Fruit fly (Drosophila melanogaster) whole organism, wandering third instar larva: ENCODE measurements around the gene CG42788.

Experiments
- Dfd ChIP-seq: fragments of >200 bp; optimal IDR thresholded peaks from 2 replicates; lab custom pipeline; 2017; ENCODE audit warnings: missing biosample characterization, missing genetic modification characterization
- Hnf4 ChIP-seq: fragments of 200-800 bp; sonication (Bioruptor generic); optimal IDR thresholded peaks from 2 replicates; lab custom pipeline; 2016; ENCODE audit warnings: missing biosample characterization, mild to moderate bottlenecking, missing genetic modification characterization
- N ChIP-seq: fragments of >200 bp; optimal IDR thresholded peaks from 2 replicates; lab custom pipeline; 2018; ENCODE audit warnings: missing biosample characterization, missing external identifiers, missing genetic modification characterization
- sage ChIP-seq: fragments of 200-800 bp; sonication (Bioruptor generic); optimal IDR thresholded peaks from 2 replicates; lab custom pipeline; 2016; ENCODE audit warnings: missing biosample characterization, mild to moderate bottlenecking, missing genetic modification characterization

Gene CG42788

DNA sequence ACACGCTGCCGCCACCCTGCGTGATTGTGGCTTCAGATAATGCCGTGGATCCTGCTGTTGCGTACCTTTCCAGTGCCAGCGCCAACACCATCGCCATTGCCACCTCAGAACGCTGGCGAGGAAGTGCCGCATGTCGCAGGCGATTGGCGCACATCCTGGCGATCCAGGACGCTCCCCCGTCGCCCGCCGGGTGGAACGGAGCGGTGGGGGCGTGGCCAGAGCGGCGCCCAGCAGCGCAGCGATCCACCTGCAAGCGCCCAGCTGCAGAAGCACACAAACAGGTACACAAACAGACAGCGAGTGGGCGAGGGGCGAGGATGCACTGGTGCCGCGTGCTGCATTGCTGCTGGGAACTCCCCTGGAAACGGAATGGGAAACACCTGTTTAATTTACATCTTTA, 74.5 kb downstream of the CG42788 start:
- TF ChIP-seq sage (GFP tag; lab: Kevin White, UChicago), result no peak
- no peak for TF ChIP-seq N (GFP tag; lab: Kevin White, UChicago)
- peak; percentile 97 for TF ChIP-seq Dfd (GFP tag; lab: Kevin White, UChicago)
- TF ChIP-seq Hnf4 (GFP tag; lab: Kevin White, UChicago), result no peak
